Worm (Caenorhabditis elegans) whole organism, early embryonic: ENCODE data around the gene pgm-2.

Experiments
- B0310.2 ChIP-seq: sonication (generic microtip); optimal IDR thresholded peaks from 2 replicates; lab custom pipeline; 2016; ENCODE audit warnings: mild to moderate bottlenecking, missing genetic modification characterization, missing compliant biosample characterization
- F13C5.2 ChIP-seq: sonication (generic microtip); optimal IDR thresholded peaks from 2 replicates; lab custom pipeline; 2017; ENCODE audit warnings: mild to moderate bottlenecking, missing genetic modification characterization, inconsistent platforms, missing compliant biosample characterization
- aly-1 ChIP-seq: sonication (generic microtip); optimal IDR thresholded peaks from 2 replicates; lab custom pipeline; 2016; ENCODE audit warnings: missing genetic modification characterization, missing compliant biosample characterization
- ama-1 ChIP-seq: fragments of 150-350 bp; optimal IDR thresholded peaks from 2 replicates; lab custom pipeline; 2014
- ceh-13 ChIP-seq: fragments of 200-800 bp; sonication (Bioruptor generic); optimal IDR thresholded peaks from 2 replicates; lab custom pipeline; 2018; ENCODE audit warnings: mild to moderate bottlenecking, missing genetic modification characterization, missing compliant biosample characterization
- ceh-36 ChIP-seq: sonication (generic microtip); optimal IDR thresholded peaks from 2 replicates; lab custom pipeline; 2016; ENCODE audit warnings: missing genetic modification characterization, inconsistent platforms, missing compliant biosample characterization
- ets-7 ChIP-seq: sonication (generic microtip); optimal IDR thresholded peaks from 2 replicates; lab custom pipeline; 2016; ENCODE audit warnings: missing genotype, missing genetic modification characterization, missing compliant biosample characterization
- flt-1 ChIP-seq: fragments of 200-800 bp; sonication (Bioruptor generic); IDR thresholded peaks from 2 replicates; pipeline ENCODE4 v1.3.6; 2022; ENCODE audit warnings: missing genetic modification characterization, missing compliant biosample characterization
- hmbx-1 ChIP-seq: sonication (generic microtip); optimal IDR thresholded peaks from 2 replicates; lab custom pipeline; 2016; ENCODE audit warnings: mild to moderate bottlenecking, missing genetic modification characterization, missing compliant biosample characterization
- hmg-4 ChIP-seq: fragments of 200-800 bp; sonication (Bioruptor generic); optimal IDR thresholded peaks from 2 replicates; lab custom pipeline; 2018; ENCODE audit warnings: mild to moderate bottlenecking, missing genetic modification characterization, missing compliant biosample characterization
- hnd-1 ChIP-seq: sonication (generic microtip); optimal IDR thresholded peaks from 2 replicates; lab custom pipeline; 2016; ENCODE audit warnings: missing genetic modification characterization, missing compliant biosample characterization
- pes-1 ChIP-seq: fragments of 200-800 bp; sonication (Bioruptor generic); IDR thresholded peaks from 2 replicates; pipeline ENCODE4 v1.3.6; 2022; ENCODE audit warnings: missing genetic modification reagents, missing genetic modification characterization, missing compliant biosample characterization
- scrt-1 ChIP-seq: fragments of 200-800 bp; sonication (Bioruptor generic); IDR thresholded peaks from 2 replicates; pipeline ENCODE4 v1.3.6; 2022; ENCODE audit warnings: missing genetic modification characterization, missing compliant biosample characterization
- sea-1 ChIP-seq: fragments of 200-800 bp; sonication (Bioruptor generic); conservative IDR thresholded peaks from 2 replicates; pipeline ENCODE4 v1.3.6; 2022; ENCODE audit warnings: missing genetic modification characterization, missing compliant biosample characterization
- tbx-11 ChIP-seq: fragments of 200-800 bp; sonication (Bioruptor generic); IDR thresholded peaks from 2 replicates; pipeline ENCODE4 v1.3.6; 2022; ENCODE audit warnings: missing genetic modification characterization, missing compliant biosample characterization
- tbx-37 ChIP-seq: fragments of 200-800 bp; sonication (Bioruptor generic); conservative IDR thresholded peaks from 2 replicates; pipeline ENCODE4 v1.3.6; 2022; ENCODE audit warnings: missing genetic modification reagents, missing genetic modification characterization, missing compliant biosample characterization
- tra-4 ChIP-seq: sonication (generic microtip); optimal IDR thresholded peaks from 2 replicates; lab custom pipeline; 2017; ENCODE audit warnings: missing genetic modification characterization, missing compliant biosample characterization

pgm-2 gene

ce11 chrIII:13267046-13267445 is 32.1 kb upstream of the pgm-2 start:
- TF ChIP-seq F13C5.2 (no peak), tra-4 (tag; lab: Kevin White, UChicago) (no peak), hnd-1 (tag; lab: Kevin White, UChicago) (no peak), scrt-1 (GFP tag; lab: Robert Waterston, UW) (no peak), ama-1 (no peak), pes-1 (GFP tag; lab: Robert Waterston, UW) (no peak), sea-1 (no peak)

- TF ChIP-seq tra-4 (tag; lab: Kevin White, UChicago), result peak; percentile 12
- peak; percentile 65; the same call in 1 of the 2 replicates for TF ChIP-seq tbx-11 (GFP tag; lab: Robert Waterston, UW)
- TF ChIP-seq hmg-4 (GFP tag; lab: Kevin White, UChicago), result peak; percentile 73
- peak; percentile 93 for TF ChIP-seq F13C5.2
- TF ChIP-seq pes-1 (GFP tag; lab: Robert Waterston, UW), result peak; percentile 75
- TF ChIP-seq scrt-1 (GFP tag; lab: Robert Waterston, UW), result peak; percentile 57; the same call in 1 of the 2 replicates
- TF ChIP-seq B0310.2 (tag; lab: Kevin White, UChicago), result peak; percentile 33
- peak; percentile 51 for TF ChIP-seq ceh-36 (tag; lab: Kevin White, UChicago)
- no peak for TF ChIP-seq ama-1
- peak; percentile 64 for TF ChIP-seq flt-1 (GFP tag; lab: Robert Waterston, UW)
- peak; percentile 33 for TF ChIP-seq hmbx-1 (tag; lab: Kevin White, UChicago)
- TF ChIP-seq aly-1 (tag; lab: Kevin White, UChicago), result peak; percentile 44
- TF ChIP-seq ceh-13 (GFP tag; lab: Kevin White, UChicago), result peak; percentile 33
- peak; percentile 80 for TF ChIP-seq sea-1
- peak; percentile 13 for TF ChIP-seq hnd-1 (tag; lab: Kevin White, UChicago)
- TF ChIP-seq tbx-37 (GFP tag; lab: Robert Waterston, UW), result peak; percentile 55; the same call in 1 of the 2 replicates
- TF ChIP-seq ets-7 (tag; lab: Kevin White, UChicago), result no peak
Measured at ce11 chrIII:13268856-13269255, 30.3 kb upstream of the pgm-2 start, which contains the start of gene cpf-2. Gene cpf-2 (minus strand): TSS chrIII:13268883.

DNA sequence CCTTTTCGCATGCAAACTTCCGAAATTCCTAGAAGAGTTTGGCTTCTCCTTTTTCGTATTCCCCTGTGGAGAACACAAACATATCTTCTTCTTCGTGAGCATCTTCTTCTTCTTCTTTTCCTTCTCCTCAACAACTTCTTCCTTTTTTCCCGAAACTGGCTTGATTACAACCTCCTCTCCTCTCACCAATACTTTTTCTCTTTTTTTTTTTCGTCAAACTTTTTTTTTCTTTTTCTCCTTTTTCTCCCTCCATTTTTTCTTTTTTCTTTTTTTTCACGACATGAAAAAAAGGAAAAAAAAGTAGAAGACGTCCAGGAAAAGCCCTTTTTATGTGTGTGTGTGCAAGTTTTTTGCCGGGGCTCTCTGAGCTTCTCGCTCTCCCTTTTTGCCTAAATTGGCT is 28.3 kb upstream of the pgm-2 start:
- TF ChIP-seq hnd-1 (tag; lab: Kevin White, UChicago), result no peak
- TF ChIP-seq ceh-36 (tag; lab: Kevin White, UChicago), result no peak
- no peak for TF ChIP-seq ceh-13 (GFP tag; lab: Kevin White, UChicago)
- no peak for TF ChIP-seq hmg-4 (GFP tag; lab: Kevin White, UChicago)
- no peak for TF ChIP-seq pes-1 (GFP tag; lab: Robert Waterston, UW)
- TF ChIP-seq sea-1, result no peak
- TF ChIP-seq B0310.2 (tag; lab: Kevin White, UChicago), result no peak
- no peak for TF ChIP-seq hmbx-1 (tag; lab: Kevin White, UChicago)
- no peak for TF ChIP-seq flt-1 (GFP tag; lab: Robert Waterston, UW)
- no peak for TF ChIP-seq scrt-1 (GFP tag; lab: Robert Waterston, UW)

DNA sequence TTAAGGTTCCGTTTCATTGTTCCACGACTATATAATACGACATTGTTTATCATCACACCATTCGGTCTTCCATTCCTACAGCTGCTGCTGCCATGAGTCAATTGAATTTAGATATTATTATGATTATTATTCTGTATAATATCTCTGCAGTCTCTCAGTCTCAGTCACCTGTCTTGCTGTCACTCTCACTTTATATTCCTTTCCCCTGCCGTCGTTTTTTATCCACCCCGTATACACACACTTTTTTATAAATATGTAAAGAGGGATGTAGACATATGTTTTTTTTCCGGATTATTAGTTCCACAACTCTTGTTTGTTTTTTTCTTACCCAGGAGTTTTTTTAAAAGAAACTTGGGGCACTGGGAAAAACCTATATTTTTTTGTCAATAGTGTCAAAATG is 27.0 kb upstream of the pgm-2 start:
- TF ChIP-seq ets-7 (tag; lab: Kevin White, UChicago) (no peak), hmg-4 (GFP tag; lab: Kevin White, UChicago) (no peak), pes-1 (GFP tag; lab: Robert Waterston, UW) (no peak), sea-1 (no peak), ama-1 (no peak), tra-4 (tag; lab: Kevin White, UChicago) (no peak)

DNA sequence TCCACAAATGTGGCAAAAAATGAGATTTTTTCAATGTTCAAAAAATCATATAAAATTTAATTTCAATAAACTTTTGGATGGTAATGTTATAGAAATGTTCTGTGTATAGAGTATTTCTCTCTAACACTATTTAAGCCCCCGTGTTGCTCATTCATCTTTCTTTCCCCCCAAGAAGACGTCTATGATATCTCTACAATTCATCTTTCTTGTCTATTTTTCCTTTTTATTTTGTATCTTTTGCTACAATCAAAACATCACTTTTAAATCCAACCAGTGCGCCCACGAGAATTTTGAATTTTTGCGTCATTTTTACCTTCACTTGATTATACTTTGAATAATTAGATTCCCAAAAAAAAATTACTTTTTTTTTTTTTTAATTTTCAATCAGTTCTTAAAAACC is 26.4 kb upstream of the pgm-2 start:
- no peak for TF ChIP-seq flt-1 (GFP tag; lab: Robert Waterston, UW)
- no peak for TF ChIP-seq hmbx-1 (tag; lab: Kevin White, UChicago)
- TF ChIP-seq tbx-11 (GFP tag; lab: Robert Waterston, UW), result no peak
- TF ChIP-seq ceh-36 (tag; lab: Kevin White, UChicago), result no peak
- TF ChIP-seq pes-1 (GFP tag; lab: Robert Waterston, UW), result no peak
- no peak for TF ChIP-seq tra-4 (tag; lab: Kevin White, UChicago)

DNA sequence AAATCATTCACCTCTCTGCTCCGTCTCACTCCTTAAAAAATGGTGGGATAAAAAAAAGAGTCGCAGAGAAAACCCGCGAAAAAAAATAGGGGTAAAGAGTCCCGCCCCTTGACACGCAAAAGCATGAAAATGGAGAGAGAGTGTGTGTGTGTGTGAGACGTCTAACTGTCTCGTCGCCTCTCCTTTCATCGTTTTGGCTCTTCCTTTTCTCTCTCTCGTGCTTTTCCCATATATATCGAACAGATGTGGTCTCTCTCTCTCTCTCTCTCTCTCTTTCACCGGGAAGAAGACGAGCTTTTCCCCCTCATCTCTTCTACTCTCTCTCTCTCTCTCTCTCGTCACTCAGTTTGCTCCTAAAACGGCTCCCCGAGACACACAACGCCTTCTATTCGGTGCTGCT is 23.4 kb upstream of the pgm-2 start:
- TF ChIP-seq scrt-1 (GFP tag; lab: Robert Waterston, UW), result no peak
- TF ChIP-seq flt-1 (GFP tag; lab: Robert Waterston, UW), result no peak
- TF ChIP-seq F13C5.2, result no peak
- peak; percentile 42 for TF ChIP-seq hmg-4 (GFP tag; lab: Kevin White, UChicago)
- TF ChIP-seq B0310.2 (tag; lab: Kevin White, UChicago), result no peak
- TF ChIP-seq pes-1 (GFP tag; lab: Robert Waterston, UW), result no peak

ce11 chrIII:13276958-13277357 is 22.2 kb upstream of the pgm-2 start, which contains the start of gene unc-64:
Gene unc-64 (plus strand): TSS chrIII:13277258.
- no peak for TF ChIP-seq sea-1
- TF ChIP-seq hnd-1 (tag; lab: Kevin White, UChicago), result no peak

DNA sequence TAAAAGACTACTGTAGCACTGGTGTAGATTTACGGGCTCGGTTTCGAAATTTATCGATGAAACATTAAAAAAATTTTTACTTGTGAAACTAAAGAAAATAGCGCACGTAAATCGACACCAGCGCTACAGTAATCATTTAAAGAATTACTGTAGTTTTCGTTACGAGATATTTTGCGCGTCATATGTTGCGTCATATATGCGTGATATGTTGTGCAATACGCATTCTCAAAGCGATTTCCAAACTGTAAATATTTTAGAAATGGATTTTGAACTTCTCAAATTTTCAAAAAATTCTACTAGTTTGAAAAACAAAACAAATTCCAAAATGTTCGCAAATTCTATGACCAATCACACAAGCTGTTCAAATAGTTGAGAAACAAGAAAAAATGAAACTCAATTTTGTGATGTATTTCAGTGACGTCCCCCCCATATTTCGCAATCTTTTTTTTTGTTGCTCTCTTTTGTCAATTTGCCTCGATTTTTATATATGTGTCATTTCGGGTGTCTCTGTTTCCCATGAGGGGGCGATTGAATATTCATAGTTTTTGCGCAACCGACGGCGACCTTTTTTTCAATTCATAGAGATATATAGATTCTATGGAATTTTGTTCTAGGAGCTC is 21.2 kb upstream of the pgm-2 start:
- TF ChIP-seq tbx-11 (GFP tag; lab: Robert Waterston, UW) (no peak), hmbx-1 (tag; lab: Kevin White, UChicago) (no peak), scrt-1 (GFP tag; lab: Robert Waterston, UW) (no peak), pes-1 (GFP tag; lab: Robert Waterston, UW) (no peak), ceh-36 (tag; lab: Kevin White, UChicago) (no peak), F13C5.2 (no peak), ama-1 (no peak), hmg-4 (GFP tag; lab: Kevin White, UChicago) (no peak), hnd-1 (tag; lab: Kevin White, UChicago) (no peak), aly-1 (tag; lab: Kevin White, UChicago) (no peak), tra-4 (tag; lab: Kevin White, UChicago) (no peak), sea-1 (no peak)
